Worm (Caenorhabditis elegans) whole organism, L1 larva: ENCODE results near the gene alh-9.

ENCODE experiments used
- C34B4.2 ChIP-seq: sonication (generic microtip); optimal IDR thresholded peaks from 2 replicates; lab custom pipeline; 2017; ENCODE audit warnings: mild to moderate bottlenecking, missing genetic modification characterization, missing compliant biosample characterization
- F16B12.6 ChIP-seq: fragments of 150-350 bp; optimal IDR thresholded peaks from 2 replicates; lab custom pipeline; 2014; ENCODE audit warnings: missing biosample characterization, missing genetic modification characterization
- alr-1 ChIP-seq: fragments of 200-800 bp; sonication (Bioruptor generic); optimal IDR thresholded peaks from 2 replicates; lab custom pipeline; 2018; ENCODE audit warnings: borderline replicate concordance, mild to moderate bottlenecking, missing genetic modification characterization, missing compliant biosample characterization
- blmp-1 ChIP-seq: fragments of 150-350 bp; optimal IDR thresholded peaks from 2 replicates; lab custom pipeline; 2014; ENCODE audit warnings: missing biosample characterization, missing genetic modification characterization
- ceh-90 ChIP-seq: sonication (generic microtip); optimal IDR thresholded peaks from 2 replicates; lab custom pipeline; 2016; ENCODE audit warnings: missing genetic modification characterization, missing compliant biosample characterization
- dsc-1 ChIP-seq: sonication (generic microtip); optimal IDR thresholded peaks from 2 replicates; lab custom pipeline; 2016; ENCODE audit warnings: mild to moderate bottlenecking, missing genetic modification characterization, missing compliant biosample characterization
- efl-1 ChIP-seq, 4 experiments: fragments of 150-350 bp; optimal IDR thresholded peaks in 3 of 4; peaks in 1 of 4; 1 replicate in 1 of 4; 2 replicates in 3 of 4; lab custom pipeline; 2014; ENCODE audit warnings: missing biosample characterization in 2 of 4, missing genetic modification characterization in 2 of 4, missing genetic modification reagents in 2 of 4
- efl-3 ChIP-seq: fragments of 200-800 bp; sonication (Bioruptor generic); optimal IDR thresholded peaks from 2 replicates; lab custom pipeline; 2018; ENCODE audit warnings: mild to moderate bottlenecking, missing genetic modification characterization, missing compliant biosample characterization
- egl-27 ChIP-seq, 2 experiments: fragments of 150-350 bp in 1 of 2; sonication (generic microtip); optimal IDR thresholded peaks; 3 replicates each; lab custom pipeline; 2017 to 2018; ENCODE audit warnings: missing biosample characterization in 2 of 2, missing genetic modification characterization in 2 of 2, missing genetic modification reagents in 2 of 2
- elt-2 ChIP-seq: sonication (generic microtip); optimal IDR thresholded peaks from 2 replicates; lab custom pipeline; 2016; ENCODE audit warnings: missing genetic modification characterization, mild to moderate bottlenecking, inconsistent platforms, missing compliant biosample characterization, missing genetic modification reagents
- fkh-8 ChIP-seq: sonication (generic microtip); optimal IDR thresholded peaks from 2 replicates; lab custom pipeline; 2016; ENCODE audit warnings: mild to moderate bottlenecking, missing genetic modification characterization, missing compliant biosample characterization
- fos-1 ChIP-seq: fragments of 150-350 bp; optimal IDR thresholded peaks from 2 replicates; lab custom pipeline; 2014; ENCODE audit warnings: missing biosample characterization, missing genetic modification characterization
- hlh-17 ChIP-seq: fragments of 200-800 bp; sonication (Bioruptor generic); optimal IDR thresholded peaks from 2 replicates; lab custom pipeline; 2018; ENCODE audit warnings: missing genetic modification characterization, mild to moderate bottlenecking, missing compliant biosample characterization, moderate library complexity, borderline replicate concordance
- hlh-4 ChIP-seq: sonication (generic microtip); optimal IDR thresholded peaks from 2 replicates; lab custom pipeline; 2016; ENCODE audit warnings: mild to moderate bottlenecking, missing genetic modification characterization, missing compliant biosample characterization
- lin-13 ChIP-seq: fragments of 150-350 bp; optimal IDR thresholded peaks from 2 replicates; lab custom pipeline; 2014; ENCODE audit warnings: missing biosample characterization, missing genetic modification reagents, missing genetic modification characterization
- lin-14 ChIP-seq: fragments of 200-800 bp; sonication (Bioruptor generic); optimal IDR thresholded peaks from 2 replicates; lab custom pipeline; 2018; ENCODE audit warnings: mild to moderate bottlenecking, missing genetic modification characterization, moderate library complexity, missing compliant biosample characterization
- lsy-2 ChIP-seq, 2 experiments: fragments of 150-350 bp; optimal IDR thresholded peaks; 2 replicates each; lab custom pipeline; 2014; ENCODE audit warnings: missing biosample characterization in 2 of 2, missing genetic modification characterization in 2 of 2
- mdl-1 ChIP-seq, 2 experiments: fragments of 150-350 bp; optimal IDR thresholded peaks; 2 replicates each; lab custom pipeline; 2014 to 2017; ENCODE audit warnings: missing biosample characterization in 2 of 2, missing genetic modification characterization in 2 of 2, inconsistent platforms in 1 of 2
- mef-2 ChIP-seq: fragments of 150-350 bp; optimal IDR thresholded peaks from 2 replicates; lab custom pipeline; 2014; ENCODE audit warnings: missing biosample characterization, missing genetic modification characterization
- nhr-11 ChIP-seq: fragments of 150-350 bp; optimal IDR thresholded peaks from 2 replicates; lab custom pipeline; 2014; ENCODE audit warnings: missing biosample characterization, missing genetic modification characterization
- nhr-12 ChIP-seq: sonication (generic microtip); optimal IDR thresholded peaks from 2 replicates; lab custom pipeline; 2017; ENCODE audit warnings: missing biosample characterization, missing genetic modification characterization
- nhr-19 ChIP-seq: fragments of 200-800 bp; sonication (Bioruptor generic); conservative IDR thresholded peaks from 2 replicates; pipeline ENCODE4 v1.3.6; 2022; ENCODE audit warnings: missing genetic modification characterization, missing compliant biosample characterization
- nhr-47 ChIP-seq: sonication (generic microtip); optimal IDR thresholded peaks from 2 replicates; lab custom pipeline; 2016; ENCODE audit warnings: mild to moderate bottlenecking, missing genetic modification characterization, moderate library complexity, missing compliant biosample characterization
- nhr-71 ChIP-seq: sonication (generic microtip); optimal IDR thresholded peaks from 2 replicates; lab custom pipeline; 2016; ENCODE audit warnings: mild to moderate bottlenecking, missing genetic modification characterization, moderate library complexity, missing compliant biosample characterization
- nhr-76 ChIP-seq: sonication (generic microtip); optimal IDR thresholded peaks from 2 replicates; lab custom pipeline; 2017; ENCODE audit warnings: missing biosample characterization, missing genetic modification characterization
- nhr-77 ChIP-seq: fragments of 150-350 bp; optimal IDR thresholded peaks from 2 replicates; lab custom pipeline; 2014; ENCODE audit warnings: missing biosample characterization, missing genetic modification characterization
- nhr-84 ChIP-seq: sonication (generic microtip); optimal IDR thresholded peaks from 2 replicates; lab custom pipeline; 2017; ENCODE audit warnings: missing biosample characterization, missing genetic modification characterization
- nhr-85 ChIP-seq: sonication (generic microtip); peaks from one replicate; lab custom pipeline; 2016; ENCODE audit warnings: missing genetic modification characterization, inconsistent platforms, missing compliant biosample characterization
- pax-3 ChIP-seq: fragments of 200-800 bp; sonication (Bioruptor generic); optimal IDR thresholded peaks from 2 replicates; lab custom pipeline; 2018; ENCODE audit warnings: mild to moderate bottlenecking, missing genetic modification characterization, moderate library complexity, missing compliant biosample characterization
- pqm-1 ChIP-seq: sonication (generic microtip); optimal IDR thresholded peaks from 3 replicates; lab custom pipeline; 2017; ENCODE audit warnings: missing biosample characterization, missing genetic modification characterization
- rnt-1 ChIP-seq: sonication (generic microtip); optimal IDR thresholded peaks from 2 replicates; lab custom pipeline; 2016; ENCODE audit warnings: mild to moderate bottlenecking, missing genetic modification characterization, moderate library complexity, missing compliant biosample characterization
- sptf-1 ChIP-seq: fragments of 150-350 bp; optimal IDR thresholded peaks from 2 replicates; lab custom pipeline; 2014; ENCODE audit warnings: missing biosample characterization, missing genetic modification characterization
- sup-37 ChIP-seq: fragments of 200-800 bp; sonication (Bioruptor generic); optimal IDR thresholded peaks from 2 replicates; lab custom pipeline; 2018; ENCODE audit warnings: mild to moderate bottlenecking, missing genetic modification characterization, missing compliant biosample characterization
- swsn-7 ChIP-seq: sonication (generic microtip); optimal IDR thresholded peaks from 2 replicates; lab custom pipeline; 2016; ENCODE audit warnings: missing genetic modification characterization, missing compliant biosample characterization
- unc-30 ChIP-seq: sonication (generic microtip); optimal IDR thresholded peaks from 2 replicates; lab custom pipeline; 2017; ENCODE audit warnings: missing biosample characterization, missing genetic modification characterization
- unc-86 ChIP-seq: sonication (generic microtip); optimal IDR thresholded peaks from 2 replicates; lab custom pipeline; 2016; ENCODE audit warnings: missing genetic modification characterization, missing compliant biosample characterization
- vab-15 ChIP-seq: sonication (generic microtip); optimal IDR thresholded peaks from 2 replicates; lab custom pipeline; 2017; ENCODE audit warnings: missing genotype, mild to moderate bottlenecking, missing genetic modification characterization, missing compliant biosample characterization
- zip-4 ChIP-seq: fragments of 200-800 bp; sonication (Bioruptor generic); optimal IDR thresholded peaks from 2 replicates; lab custom pipeline; 2018; ENCODE audit warnings: mild to moderate bottlenecking, missing genetic modification characterization, moderate library complexity, missing compliant biosample characterization

The alh-9 gene

DNA sequence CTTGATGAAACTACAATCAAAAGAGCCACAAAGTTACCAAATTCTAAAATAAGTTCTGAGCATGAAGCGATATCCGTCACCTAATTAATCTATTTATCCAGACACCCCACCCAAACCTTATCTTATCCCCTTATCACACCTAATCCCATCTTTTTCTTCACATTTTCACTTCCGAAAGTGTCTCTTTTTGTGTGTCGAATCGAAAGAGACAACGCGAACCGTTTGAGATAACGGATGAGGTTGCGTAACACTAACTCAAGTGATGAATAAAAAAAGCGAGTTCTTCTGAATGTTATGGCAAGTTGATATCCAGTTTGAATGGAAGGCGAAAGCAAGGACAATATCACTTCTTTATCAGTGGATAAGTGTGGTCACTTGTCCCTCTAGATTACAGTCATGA is 27.7 kb downstream of the alh-9 start:
- TF ChIP-seq pax-3 (tag; lab: Kevin White, UChicago) (no peak), nhr-47 (tag; lab: Kevin White, UChicago) (no peak), nhr-77 (tag; lab: Kevin White, UChicago) (no peak), blmp-1 (tag; lab: Kevin White, UChicago) (peak; percentile 92), sptf-1 (no peak)

DNA sequence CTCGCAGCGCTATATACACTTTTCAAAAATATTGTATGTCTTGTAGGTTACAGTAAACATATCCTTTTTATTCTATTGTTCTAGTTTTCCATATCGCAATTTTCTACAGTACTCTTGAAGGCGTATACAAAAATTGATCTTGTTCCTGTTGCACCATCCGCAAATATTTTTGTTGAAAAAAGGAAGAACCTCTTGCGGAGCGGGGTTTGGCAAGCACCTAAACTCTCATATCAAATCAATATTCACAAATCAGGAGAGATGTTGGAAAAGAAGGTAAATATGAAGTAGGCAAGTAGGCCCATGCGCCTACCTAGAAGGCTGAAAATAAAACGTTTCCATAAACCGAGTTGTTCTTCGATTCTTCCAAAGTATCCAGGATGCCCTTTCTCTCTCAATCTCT is 28.2 kb downstream of the alh-9 start, which contains the start of gene C28H8.5:
Gene C28H8.5, plus strand, starts transcription at position 301 of the 400 bp plus-strand sequence.
- no peak for TF ChIP-seq nhr-19
- no peak for TF ChIP-seq blmp-1 (tag; lab: Kevin White, UChicago)
- TF ChIP-seq egl-27 (tag; optimal IDR thresholded peaks at IDR 0.05; lab: Kevin White, UChicago), result no peak

DNA sequence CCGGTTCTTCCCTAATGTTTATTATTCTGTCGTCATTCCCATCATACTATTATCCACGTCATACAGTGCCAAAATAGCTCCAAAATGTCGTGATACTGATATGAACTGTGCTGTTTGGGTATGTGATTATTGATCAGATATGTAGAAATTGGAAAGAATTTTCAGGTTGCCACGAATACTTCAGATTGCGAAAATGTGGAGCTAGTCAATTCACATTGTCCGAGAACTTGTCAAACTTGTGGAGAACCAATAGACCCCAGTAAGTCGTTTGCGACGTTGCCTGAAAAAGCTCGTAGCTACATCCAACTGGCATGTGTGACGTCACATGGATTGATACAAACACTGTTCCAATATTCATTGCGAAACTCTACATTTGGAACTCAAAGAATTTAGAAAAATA is 28.6 kb downstream of the alh-9 start:
- TF ChIP-seq efl-1 (optimal IDR thresholded peaks at IDR 0.05; lab: Kevin White, UChicago) (no peak), efl-1 (GFP tag; optimal IDR thresholded peaks at IDR 0.05 in 1 of 2; lab: Kevin White, UChicago) (peak in 1 of 2 experiments; percentile 38), unc-30 (tag; lab: Kevin White, UChicago) (no peak)

DNA sequence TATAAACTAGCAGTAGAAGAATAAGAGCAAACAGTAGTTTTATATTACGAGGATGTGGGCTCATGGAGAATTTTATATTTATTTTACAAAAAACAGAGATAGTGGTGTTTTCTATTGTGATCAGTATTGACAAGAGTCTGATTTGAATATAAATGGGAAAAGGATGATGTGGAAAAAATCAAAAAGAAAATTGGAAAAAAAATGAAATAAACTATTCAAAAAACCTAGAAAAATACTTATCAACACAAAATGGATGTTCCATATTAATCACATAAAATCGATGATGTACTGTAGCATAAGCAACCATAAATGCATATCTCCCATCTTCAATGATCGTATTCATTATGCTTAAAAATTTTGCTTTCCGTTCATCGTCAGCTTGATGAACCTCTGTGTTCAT is 31.1 kb downstream of the alh-9 start, which contains the start of gene C28H8.7:
Gene C28H8.7, minus strand, starts transcription at position 101 of the 400 bp plus-strand sequence.
- no peak for TF ChIP-seq fkh-8 (tag; lab: Kevin White, UChicago)
- TF ChIP-seq hlh-17 (GFP tag; lab: Kevin White, UChicago), result no peak
- TF ChIP-seq dsc-1 (tag; lab: Kevin White, UChicago), result no peak

DNA sequence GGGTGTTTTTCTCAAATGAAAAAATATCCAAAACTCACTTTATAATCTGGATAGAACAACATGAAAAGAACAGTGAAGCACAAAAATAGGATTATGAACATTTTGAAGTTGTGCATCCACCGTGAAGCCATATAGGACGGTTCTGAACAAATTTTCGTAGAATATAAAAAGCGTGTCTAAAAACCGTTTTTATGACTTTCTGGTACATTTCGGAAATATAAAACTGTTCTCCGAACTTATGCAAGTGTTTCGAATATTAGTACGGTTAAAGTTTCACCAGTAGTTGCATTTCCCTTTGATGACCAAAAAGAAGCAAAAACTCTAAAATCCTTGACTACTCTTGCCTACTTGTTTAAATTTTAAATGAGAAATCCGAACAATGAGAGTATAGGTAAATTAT is 32.9 kb downstream of the alh-9 start, which contains the start of gene C28H8.8:
Gene C28H8.8, minus strand, starts transcription at position 101 of the 400 bp plus-strand sequence.
- TF ChIP-seq sptf-1, result no peak
- no peak for TF ChIP-seq lsy-2 (tag; optimal IDR thresholded peaks at IDR 0.05; lab: Kevin White, UChicago)
- no peak for TF ChIP-seq ceh-90 (tag; lab: Kevin White, UChicago)
- no peak for TF ChIP-seq alr-1 (tag; lab: Kevin White, UChicago)
- TF ChIP-seq efl-3 (GFP tag; lab: Kevin White, UChicago), result no peak
- no peak for TF ChIP-seq hlh-4 (tag; lab: Kevin White, UChicago)
- no peak for TF ChIP-seq fos-1 (tag; lab: Kevin White, UChicago)
- TF ChIP-seq nhr-84, result no peak
- no peak for TF ChIP-seq F16B12.6 (tag; lab: Kevin White, UChicago)
- no peak for TF ChIP-seq pax-3 (tag; lab: Kevin White, UChicago)
- no peak for TF ChIP-seq zip-4 (GFP tag; lab: Kevin White, UChicago)
- no peak for TF ChIP-seq sup-37
- no peak for TF ChIP-seq swsn-7
- TF ChIP-seq rnt-1 (tag; lab: Kevin White, UChicago), result no peak
- TF ChIP-seq unc-86, result no peak
- TF ChIP-seq nhr-71, result no peak
- no peak for TF ChIP-seq lin-14 (GFP tag; lab: Kevin White, UChicago)
- TF ChIP-seq nhr-11 (tag; lab: Kevin White, UChicago), result no peak

DNA sequence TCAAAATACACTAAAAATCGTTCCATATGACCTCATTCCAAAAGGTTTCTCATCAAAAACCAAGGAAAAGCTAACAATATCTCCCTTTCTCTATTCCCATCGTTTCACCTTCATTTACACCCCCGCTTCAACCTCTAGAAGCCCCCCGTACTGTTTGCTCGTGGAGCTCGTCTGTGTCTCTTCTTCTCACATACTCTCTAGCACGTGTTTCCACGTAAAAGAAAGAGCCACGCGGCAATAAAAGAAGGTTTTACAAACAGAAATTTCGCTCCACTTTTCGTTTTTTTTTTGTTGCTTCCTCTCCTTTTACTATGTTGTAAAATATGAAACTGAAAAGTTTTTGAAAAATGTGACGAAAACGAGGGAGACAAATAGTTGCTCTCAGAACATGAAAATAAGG is 37.1 kb downstream of the alh-9 start:
- TF ChIP-seq elt-2, result no peak
- TF ChIP-seq mdl-1 (tag; optimal IDR thresholded peaks at IDR 0.05; lab: Kevin White, UChicago), result peak in 1 of 2 experiments; percentile 21
- TF ChIP-seq mef-2 (tag; lab: Kevin White, UChicago), result no peak
- no peak for TF ChIP-seq pqm-1
- no peak for TF ChIP-seq unc-30 (tag; lab: Kevin White, UChicago)
- no peak for TF ChIP-seq lin-13
- no peak for TF ChIP-seq vab-15 (tag; lab: Kevin White, UChicago)
- TF ChIP-seq lin-14 (GFP tag; lab: Kevin White, UChicago), result peak; percentile 32
- TF ChIP-seq efl-1 (optimal IDR thresholded peaks at IDR 0.05; lab: Kevin White, UChicago), result no peak
- peak in 1 of 2 experiments; percentile 39 for TF ChIP-seq efl-1 (GFP tag; optimal IDR thresholded peaks at IDR 0.05 in 1 of 2; lab: Kevin White, UChicago)
- TF ChIP-seq nhr-12, result no peak
- no peak for TF ChIP-seq nhr-85
- peak; percentile 41 for TF ChIP-seq nhr-77 (tag; lab: Kevin White, UChicago)
- no peak for TF ChIP-seq C34B4.2 (tag; lab: Kevin White, UChicago)
- TF ChIP-seq nhr-76 (tag; lab: Kevin White, UChicago), result no peak
